Worm (Caenorhabditis elegans): ENCODE results near the gene F52E1.9.

- TF ChIP-seq fkh-2 (tag; optimal IDR thresholded peaks at IDR 0.05) (no peak), snpc-4 (tag; optimal IDR thresholded peaks at IDR 0.05) (no peak), ceh-9 (tag; optimal IDR thresholded peaks at IDR 0.05) (no peak), unc-62 (GFP tag; optimal IDR thresholded peaks at IDR 0.05) (no peak), skn-1 (tag; optimal IDR thresholded peaks at IDR 0.05) (no peak), pha-4 (tag; optimal IDR thresholded peaks at IDR 0.05) (no peak), mdl-1 (tag; optimal IDR thresholded peaks at IDR 0.05) (no peak)
Observed at ce11 chrV:8359792-8360191, 42.7 kb downstream of the F52E1.9 start, which contains the start of gene F38E1.6.

Measured in whole organism, L3 larva.